Fruit fly (Drosophila melanogaster) whole organism, embryonic: ENCODE results near the gene Cat.

Source experiments
- ATbp ChIP-seq: fragments of 200-800 bp; sonication (Bioruptor generic); optimal IDR thresholded peaks from 2 replicates; lab custom pipeline; 2017; ENCODE audit warnings: missing biosample characterization, mild to moderate bottlenecking, missing genetic modification characterization, missing genetic modification reagents
- Atf-2 ChIP-seq: fragments of 200-800 bp; sonication (Bioruptor generic); optimal IDR thresholded peaks from 2 replicates; lab custom pipeline; 2016; ENCODE audit warnings: missing biosample characterization, missing genetic modification characterization
- CG10959 ChIP-seq: fragments of 200-800 bp; sonication (Bioruptor generic); IDR thresholded peaks from 2 replicates; pipeline ENCODE4 v1.3.6; 2022; ENCODE audit warnings: missing biosample characterization, missing genetic modification characterization
- CG11398 ChIP-seq: fragments of 200-800 bp; sonication (Bioruptor generic); optimal IDR thresholded peaks from 2 replicates; lab custom pipeline; 2016; ENCODE audit warnings: missing biosample characterization, missing genetic modification characterization
- CG11723 ChIP-seq: fragments of 200-800 bp; sonication (Bioruptor generic); optimal IDR thresholded peaks from 2 replicates; lab custom pipeline; 2017; ENCODE audit warnings: missing biosample characterization, mild to moderate bottlenecking, missing genetic modification characterization
- CG12299 ChIP-seq: fragments of 200-800 bp; sonication (Bioruptor generic); optimal IDR thresholded peaks from 2 replicates; lab custom pipeline; 2018; ENCODE audit warnings: missing biosample characterization, mild to moderate bottlenecking, missing genetic modification characterization
- CG13775 ChIP-seq: fragments of 200-800 bp; sonication (Bioruptor generic); optimal IDR thresholded peaks from 3 replicates; lab custom pipeline; 2017; ENCODE audit warnings: missing biosample characterization, mild to moderate bottlenecking, missing genetic modification characterization
- CG13894 ChIP-seq: fragments of 200-800 bp; sonication (Bioruptor generic); optimal IDR thresholded peaks from 3 replicates; lab custom pipeline; 2018; ENCODE audit warnings: missing biosample characterization, mild to moderate bottlenecking, missing genetic modification characterization, moderate library complexity
- CG14050 ChIP-seq: fragments of 200-800 bp; sonication (Bioruptor generic); IDR thresholded peaks from 3 replicates; pipeline ENCODE4 v1.3.6; 2022; ENCODE audit warnings: missing biosample characterization, missing genetic modification characterization
- CG1602 ChIP-seq: fragments of 200-800 bp; sonication (Bioruptor generic); optimal IDR thresholded peaks from 3 replicates; lab custom pipeline; 2016; ENCODE audit warnings: missing biosample characterization, missing genetic modification characterization
- CG1647 ChIP-seq: fragments of 200-800 bp; sonication (Bioruptor generic); optimal IDR thresholded peaks from 3 replicates; lab custom pipeline; 2016; ENCODE audit warnings: missing biosample characterization, missing genetic modification characterization
- CG17385 ChIP-seq: fragments of 200-800 bp; sonication (Bioruptor generic); optimal IDR thresholded peaks from 3 replicates; lab custom pipeline; 2018; ENCODE audit warnings: missing biosample characterization, mild to moderate bottlenecking, missing genetic modification characterization
- CG17568 ChIP-seq: fragments of 200-800 bp; sonication (Bioruptor generic); optimal IDR thresholded peaks from 2 replicates; lab custom pipeline; 2018; ENCODE audit warnings: missing biosample characterization, mild to moderate bottlenecking, missing genetic modification characterization, moderate library complexity
- CG17802 ChIP-seq: fragments of 200-800 bp; sonication (Bioruptor generic); optimal IDR thresholded peaks from 2 replicates; lab custom pipeline; 2018; ENCODE audit warnings: missing biosample characterization, mild to moderate bottlenecking, missing genetic modification characterization, moderate library complexity
- CG18619 ChIP-seq: fragments of 200-800 bp; sonication (Bioruptor generic); optimal IDR thresholded peaks from 3 replicates; lab custom pipeline; 2017; ENCODE audit warnings: missing biosample characterization, mild to moderate bottlenecking, missing genetic modification characterization
- CG18764 ChIP-seq: fragments of 200-800 bp; sonication (Bioruptor generic); optimal IDR thresholded peaks from 3 replicates; lab custom pipeline; 2016; ENCODE audit warnings: missing biosample characterization, missing genetic modification characterization
- CG3065 ChIP-seq: fragments of 200-800 bp; sonication (Bioruptor generic); optimal IDR thresholded peaks from 2 replicates; lab custom pipeline; 2016; ENCODE audit warnings: missing biosample characterization, missing genetic modification characterization
- CG32772 ChIP-seq: fragments of 200-800 bp; sonication (Bioruptor generic); IDR thresholded peaks from 2 replicates; pipeline ENCODE4 v1.3.6; 2022; ENCODE audit warnings: missing biosample characterization, missing genetic modification characterization
- CG4730 ChIP-seq: fragments of 200-800 bp; sonication (Bioruptor generic); IDR thresholded peaks from 2 replicates; pipeline ENCODE4 v1.3.6; 2022; ENCODE audit warnings: missing biosample characterization, missing genetic modification characterization
- CG4820 ChIP-seq: fragments of 200-800 bp; sonication (Bioruptor generic); optimal IDR thresholded peaks from 3 replicates; lab custom pipeline; 2016; ENCODE audit warnings: missing biosample characterization, missing genetic modification characterization
- CG6813 ChIP-seq: fragments of 200-800 bp; sonication (Bioruptor generic); optimal IDR thresholded peaks from 2 replicates; lab custom pipeline; 2017; ENCODE audit warnings: missing biosample characterization, missing genetic modification characterization, mild to moderate bottlenecking, moderate library complexity, missing genetic modification reagents
- CG8388 ChIP-seq: fragments of 200-800 bp; sonication (Bioruptor generic); optimal IDR thresholded peaks from 2 replicates; lab custom pipeline; 2019; ENCODE audit warnings: missing biosample characterization, mild to moderate bottlenecking, missing genetic modification characterization, moderate library complexity
- CG9215 ChIP-seq: fragments of 200-800 bp; sonication (Bioruptor generic); IDR thresholded peaks from 2 replicates; pipeline ENCODE4 v1.3.6; 2022; ENCODE audit warnings: missing biosample characterization, missing genetic modification characterization
- CoRest ChIP-seq: fragments of 200-800 bp; sonication (Bioruptor generic); optimal IDR thresholded peaks from 3 replicates; lab custom pipeline; 2018; ENCODE audit warnings: missing biosample characterization, mild to moderate bottlenecking, missing genetic modification characterization, moderate library complexity
- Dfd ChIP-seq, 2 experiments: fragments of >200 bp; optimal IDR thresholded peaks; 2 replicates each; lab custom pipeline; 2017; ENCODE audit warnings: missing biosample characterization in 2 of 2, missing genetic modification characterization in 2 of 2
- HHEX ChIP-seq: fragments of 200-800 bp; sonication (Bioruptor generic); optimal IDR thresholded peaks from 3 replicates; lab custom pipeline; 2017; ENCODE audit warnings: missing biosample characterization, mild to moderate bottlenecking, missing genetic modification characterization, missing genetic modification reagents
- Med ChIP-seq: fragments of 200-800 bp; sonication (Bioruptor generic); peaks from one replicate; lab custom pipeline; 2016; ENCODE audit warnings: missing biosample characterization, missing genetic modification characterization, mild to moderate bottlenecking, inconsistent platforms, moderate library complexity
- Nf-YC ChIP-seq: fragments of 200-800 bp; optimal IDR thresholded peaks from 3 replicates; lab custom pipeline; 2019; ENCODE audit warnings: missing biosample characterization, mild to moderate bottlenecking, missing genetic modification characterization, moderate library complexity
- NfI ChIP-seq: fragments of 200-800 bp; sonication (Bioruptor generic); optimal IDR thresholded peaks from 3 replicates; lab custom pipeline; 2018; ENCODE audit warnings: missing biosample characterization, mild to moderate bottlenecking, missing genetic modification characterization, moderate library complexity
- PHDP ChIP-seq: fragments of 200-800 bp; sonication (Bioruptor generic); optimal IDR thresholded peaks from 3 replicates; lab custom pipeline; 2018; ENCODE audit warnings: missing biosample characterization, mild to moderate bottlenecking, missing genetic modification characterization, moderate library complexity
- Pdp1 ChIP-seq, 2 experiments: fragments of 200-800 bp; sonication (Bioruptor generic); optimal IDR thresholded peaks; 3 replicates each; lab custom pipeline; 2016; ENCODE audit warnings: missing biosample characterization in 2 of 2, missing genetic modification characterization in 2 of 2, mild to moderate bottlenecking in 1 of 2, moderate library complexity in 1 of 2
- Rx ChIP-seq: fragments of 200-800 bp; sonication (Bioruptor generic); IDR thresholded peaks from 2 replicates; pipeline ENCODE4 v1.3.6; 2022; ENCODE audit warnings: missing biosample characterization, missing genetic modification characterization
- Ssrp ChIP-seq: fragments of 200-800 bp; sonication (Bioruptor generic); optimal IDR thresholded peaks from 2 replicates; lab custom pipeline; 2018; ENCODE audit warnings: missing biosample characterization, mild to moderate bottlenecking, missing genetic modification characterization, moderate library complexity
- abd-A ChIP-seq: fragments of 200-800 bp; sonication (Bioruptor generic); optimal IDR thresholded peaks from 3 replicates; lab custom pipeline; 2019; ENCODE audit warnings: missing biosample characterization, mild to moderate bottlenecking, missing genetic modification characterization, moderate library complexity
- ap ChIP-seq: fragments of 200-800 bp; sonication (Bioruptor generic); IDR thresholded peaks from 2 replicates; pipeline ENCODE4 v1.3.6; 2022; ENCODE audit warnings: missing biosample characterization, missing genetic modification characterization
- fd3F ChIP-seq: fragments of 200-800 bp; sonication (Bioruptor generic); optimal IDR thresholded peaks from 2 replicates; lab custom pipeline; 2018; ENCODE audit warnings: missing biosample characterization, mild to moderate bottlenecking, missing genetic modification characterization, moderate library complexity
- gcm2 ChIP-seq: fragments of 200-800 bp; sonication (Bioruptor generic); optimal IDR thresholded peaks from 2 replicates; lab custom pipeline; 2016; ENCODE audit warnings: missing biosample characterization, missing genetic modification characterization
- gt ChIP-seq: fragments of 200-800 bp; sonication (Bioruptor generic); IDR thresholded peaks from 2 replicates; pipeline ENCODE4 v1.3.6; 2022; ENCODE audit warnings: missing biosample characterization, missing genetic modification characterization
- h ChIP-seq: fragments of >200 bp; optimal IDR thresholded peaks from 2 replicates; lab custom pipeline; 2017
- hkb ChIP-seq, 2 experiments: fragments of 200-800 bp in 1 of 2; fragments of >200 bp in 1 of 2; sonication (Bioruptor generic) in 1 of 2; IDR thresholded peaks in 1 of 2; optimal IDR thresholded peaks in 1 of 2; 2 replicates each; pipeline versions ENCODE4 v1.3.6 to Lab custom; 2017 to 2022; ENCODE audit warnings: missing biosample characterization in 1 of 2, missing genetic modification characterization in 1 of 2
- klu ChIP-seq: fragments of 200-800 bp; sonication (Bioruptor generic); IDR thresholded peaks from 2 replicates; pipeline ENCODE4 v1.3.6; 2022; ENCODE audit warnings: missing biosample characterization, missing genetic modification characterization
- lbe ChIP-seq: fragments of 200-800 bp; sonication (Bioruptor generic); optimal IDR thresholded peaks from 2 replicates; lab custom pipeline; 2016; ENCODE audit warnings: missing biosample characterization, mild to moderate bottlenecking, missing genetic modification characterization
- oc ChIP-seq: fragments of 200-800 bp; sonication (Bioruptor generic); optimal IDR thresholded peaks from 2 replicates; lab custom pipeline; 2018; ENCODE audit warnings: missing biosample characterization, mild to moderate bottlenecking, missing genetic modification characterization, moderate library complexity
- rib ChIP-seq: fragments of 200-800 bp; sonication (Bioruptor generic); IDR thresholded peaks from 2 replicates; pipeline ENCODE4 v1.3.6; 2022; ENCODE audit warnings: missing biosample characterization, missing genetic modification characterization
- salm ChIP-seq: fragments of 200-800 bp; sonication (Bioruptor generic); optimal IDR thresholded peaks from 2 replicates; lab custom pipeline; 2018; ENCODE audit warnings: missing biosample characterization, mild to moderate bottlenecking, missing genetic modification characterization
- schlank ChIP-seq: fragments of 200-800 bp; sonication (Bioruptor generic); optimal IDR thresholded peaks from 2 replicates; lab custom pipeline; 2018; ENCODE audit warnings: missing biosample characterization, mild to moderate bottlenecking, missing genetic modification characterization
- scrt ChIP-seq: fragments of 200-800 bp; sonication (Bioruptor generic); optimal IDR thresholded peaks from 2 replicates; lab custom pipeline; 2018; ENCODE audit warnings: missing biosample characterization, mild to moderate bottlenecking, missing genetic modification characterization, moderate library complexity
- sisA ChIP-seq: fragments of 200-800 bp; sonication (Bioruptor generic); IDR thresholded peaks from 2 replicates; pipeline ENCODE4 v1.3.6; 2022; ENCODE audit warnings: missing biosample characterization, missing genetic modification characterization
- sna ChIP-seq: fragments of 200-800 bp; sonication (Bioruptor generic); IDR thresholded peaks from 2 replicates; pipeline ENCODE4 v1.3.6; 2022; ENCODE audit warnings: missing biosample characterization, missing genetic modification characterization; ENCODE audit not compliant: partially characterized antibody
- sr ChIP-seq: fragments of 200-800 bp; sonication (Bioruptor generic); IDR thresholded peaks from 3 replicates; pipeline ENCODE4 v1.3.6; 2022; ENCODE audit warnings: missing biosample characterization, missing genetic modification characterization

Cat gene

dm6 chr3L:18867521-18867920, 45.1 kb downstream of the Cat start, which contains the start of gene Dysb (continued):
- no peak; the same call in 1 of the 2 replicates for TF ChIP-seq sna (GFP tag; lab: Robert Waterston, UW)
- TF ChIP-seq CG18619 (GFP tag; lab: Kevin White, UChicago) = peak; percentile 84
- no peak; the same call in 2 of the 3 replicates for TF ChIP-seq sr (GFP tag; lab: Robert Waterston, UW)
- TF ChIP-seq CG8388 (GFP tag; lab: Kevin White, UChicago) = peak; percentile 88
- peak; percentile 83 for TF ChIP-seq Ssrp (tag; lab: Kevin White, UChicago)
- TF ChIP-seq rib (GFP tag; lab: Robert Waterston, UW) = peak; percentile 81
- TF ChIP-seq CG17802 = peak; percentile 21
- TF ChIP-seq gcm2 (GFP tag; lab: Kevin White, UChicago) = peak; percentile 50
- TF ChIP-seq CG1602 (GFP tag; lab: Kevin White, UChicago) = peak; percentile 78
- peak; percentile 93 for TF ChIP-seq scrt (GFP tag; lab: Kevin White, UChicago)
- TF ChIP-seq PHDP (tag; lab: Kevin White, UChicago) = peak; percentile 91
- TF ChIP-seq CG1647 (GFP tag; lab: Kevin White, UChicago) = no peak
- peak; percentile 85 for TF ChIP-seq CG6813
- peak; percentile 53 for TF ChIP-seq Atf-2 (GFP tag; lab: Kevin White, UChicago)
- TF ChIP-seq CG17568 (GFP tag; lab: Kevin White, UChicago) = peak; percentile 86
- no peak for TF ChIP-seq Dfd (GFP tag; optimal IDR thresholded peaks at IDR 0.05; lab: Kevin White, UChicago)
- no peak for TF ChIP-seq hkb (optimal IDR thresholded peaks at IDR 0.05; lab: Kevin White, UChicago)
- TF ChIP-seq hkb (GFP tag; IDR thresholded peaks at IDR 0.05; lab: Robert Waterston, UW) = peak; percentile 95
- peak; percentile 82 for TF ChIP-seq ATbp (GFP tag; lab: Kevin White, UChicago)
- peak; percentile 66 for TF ChIP-seq klu (GFP tag; lab: Robert Waterston, UW)
- TF ChIP-seq CG4820 (GFP tag; lab: Kevin White, UChicago) = peak; percentile 63
- TF ChIP-seq CG9215 = no peak; the same call in 1 of the 2 replicates
- no peak for TF ChIP-seq CG3065 (GFP tag; lab: Kevin White, UChicago)
- TF ChIP-seq CG12299 = peak; percentile 86
- peak; percentile 87 for TF ChIP-seq Med (GFP tag; lab: Kevin White, UChicago)
- peak; percentile 88 for TF ChIP-seq CG17385 (GFP tag; lab: Kevin White, UChicago)
- TF ChIP-seq CG14050 (GFP tag; lab: Robert Waterston, UW) = peak; percentile 88
- TF ChIP-seq Rx (GFP tag; lab: Robert Waterston, UW) = peak; percentile 63
- TF ChIP-seq h (lab: Kevin White, UChicago) = no peak
- peak; percentile 88 for TF ChIP-seq oc
- peak; percentile 81 for TF ChIP-seq fd3F (GFP tag; lab: Kevin White, UChicago)
- TF ChIP-seq CG11723 = peak; percentile 75
- no peak; the same call in 1 of the 2 replicates for TF ChIP-seq CG10959
- peak; percentile 86 for TF ChIP-seq NfI (GFP tag; lab: Kevin White, UChicago)
- peak; percentile 84 for TF ChIP-seq lbe
- peak; percentile 85 for TF ChIP-seq sisA (GFP tag; lab: Robert Waterston, UW)
- peak; percentile 83 for TF ChIP-seq Nf-YC (tag; lab: Kevin White, UChicago)
- peak; percentile 70 for TF ChIP-seq schlank (tag; lab: Kevin White, UChicago)
- peak; percentile 84 for TF ChIP-seq salm (tag; lab: Kevin White, UChicago)
- peak; percentile 85 for TF ChIP-seq CG13894 (tag; lab: Kevin White, UChicago)
- TF ChIP-seq CG18764 = peak; percentile 54
- peak; percentile 58 for TF ChIP-seq CG11398 (GFP tag; lab: Kevin White, UChicago)
- TF ChIP-seq gt (GFP tag; lab: Robert Waterston, UW) = peak; percentile 10; the same call in 1 of the 2 replicates
- peak; percentile 83 for TF ChIP-seq HHEX
- peak; percentile 82 for TF ChIP-seq CG4730 (GFP tag; lab: Robert Waterston, UW)
- TF ChIP-seq CG32772 = peak; percentile 86
- peak; percentile 32 for TF ChIP-seq abd-A (tag; lab: Kevin White, UChicago)
- TF ChIP-seq Pdp1 (GFP tag; optimal IDR thresholded peaks at IDR 0.05; lab: Kevin White, UChicago) = peak; percentile 49 to 61
- peak; percentile 82 for TF ChIP-seq ap (GFP tag; lab: Robert Waterston, UW)
- peak; percentile 78 for TF ChIP-seq CG13775 (GFP tag; lab: Kevin White, UChicago)
- TF ChIP-seq CoRest (tag; lab: Kevin White, UChicago) = peak; percentile 89
